Fruit fly (Drosophila melanogaster): ENCODE measurements around the gene CG33920.

CG33920 gene

dm6 chr3R:31064653-31065322 lies 19.9 kb upstream of the CG33920 start, which contains the start of gene Sox100B (continued):
- TF ChIP-seq CG4854 (GFP tag; optimal IDR thresholded peaks at IDR 0.05), result no peak
- peak; percentile 96 for TF ChIP-seq CG15696 (tag; optimal IDR thresholded peaks at IDR 0.05)
- TF ChIP-seq CG2120 (GFP tag; optimal IDR thresholded peaks at IDR 0.05), result no peak
- peak; percentile 89 for TF ChIP-seq CG4404 (GFP tag; IDR thresholded peaks at IDR 0.05)
- peak; percentile 46 for TF ChIP-seq ac (GFP tag; optimal IDR thresholded peaks at IDR 0.05)
- TF ChIP-seq crc (GFP tag; optimal IDR thresholded peaks at IDR 0.05), result no peak
- peak; percentile 5 for TF ChIP-seq cwo (GFP tag; optimal IDR thresholded peaks at IDR 0.05)
- peak; percentile 81 for TF ChIP-seq gsb-n (tag; optimal IDR thresholded peaks at IDR 0.05)
- no peak for TF ChIP-seq Hr39 (optimal IDR thresholded peaks at IDR 0.05)
- no peak for TF ChIP-seq CTCF (GFP tag; optimal IDR thresholded peaks at IDR 0.05)
- TF ChIP-seq ken (GFP tag; IDR thresholded peaks at IDR 0.05), result 0 out of 3 replicates have a peak, but pooled peaks have one; percentile 22
- 0 out of 2 replicates have a peak, but pooled peaks have one; percentile 51 for TF ChIP-seq sens-2 (GFP tag; IDR thresholded peaks at IDR 0.05)
- no peak for TF ChIP-seq tx (GFP tag; optimal IDR thresholded peaks at IDR 0.05)
- peak in 1 of 2 experiments; percentile 25 for TF ChIP-seq tll (GFP tag; optimal IDR thresholded peaks at IDR 0.05)
- TF ChIP-seq CG13775 (GFP tag; optimal IDR thresholded peaks at IDR 0.05), result peak; percentile 57
- TF ChIP-seq pho (GFP tag; optimal IDR thresholded peaks at IDR 0.05), result no peak
- TF ChIP-seq CG4360 (GFP tag; IDR thresholded peaks at IDR 0.05), result peak; percentile 14; the same call in 1 of the 2 replicates
- peak; percentile 5 for TF ChIP-seq scrt (GFP tag; optimal IDR thresholded peaks at IDR 0.05)
- TF ChIP-seq Opbp (GFP tag; IDR thresholded peaks at IDR 0.05; ENCODE audit: partially characterized antibody), result no peak
- no peak for TF ChIP-seq insv (GFP tag; optimal IDR thresholded peaks at IDR 0.05)
- no peak for TF ChIP-seq Bteb2 (GFP tag; optimal IDR thresholded peaks at IDR 0.05)
- peak; percentile 17 for TF ChIP-seq kni (GFP tag; optimal IDR thresholded peaks at IDR 0.05)
- TF ChIP-seq Abd-B (GFP tag; optimal IDR thresholded peaks at IDR 0.05), result peak; percentile 43
- no peak for TF ChIP-seq CG8944 (GFP tag; optimal IDR thresholded peaks at IDR 0.05)
- no peak for TF ChIP-seq slou (GFP tag; optimal IDR thresholded peaks at IDR 0.05)
- TF ChIP-seq Sin3A (optimal IDR thresholded peaks at IDR 0.05), result no peak
- TF ChIP-seq CG4328 (GFP tag; optimal IDR thresholded peaks at IDR 0.05), result no peak
- peak; percentile 78 for TF ChIP-seq CG6689 (GFP tag; IDR thresholded peaks at IDR 0.05)
- no peak for TF ChIP-seq tna (GFP tag; IDR thresholded peaks at IDR 0.05; ENCODE audit: partially characterized antibody)
- TF ChIP-seq shn (GFP tag; optimal IDR thresholded peaks at IDR 0.05), result no peak
- TF ChIP-seq nau (GFP tag; optimal IDR thresholded peaks at IDR 0.05), result no peak
- TF ChIP-seq CG3281 (GFP tag; optimal IDR thresholded peaks at IDR 0.05), result peak; percentile 5
- no peak; the same call in 1 of the 2 replicates for TF ChIP-seq sim (GFP tag; IDR thresholded peaks at IDR 0.05)
- TF ChIP-seq az2 (GFP tag; optimal IDR thresholded peaks at IDR 0.05), result peak; percentile 65
- peak; percentile 49; the same call in 2 of the 3 replicates for TF ChIP-seq Aef1 (GFP tag; IDR thresholded peaks at IDR 0.05)
- TF ChIP-seq Lhr (GFP tag; optimal IDR thresholded peaks at IDR 0.05), result peak; percentile 29
- peak; percentile 20 for TF ChIP-seq CG4617 (GFP tag; optimal IDR thresholded peaks at IDR 0.05; ENCODE audit: borderline replicate concordance)
- TF ChIP-seq CG7928 (GFP tag; optimal IDR thresholded peaks at IDR 0.05), result no peak
- peak; percentile 63; the same call in 2 of the 3 replicates for TF ChIP-seq tgo (GFP tag; IDR thresholded peaks at IDR 0.05)
- peak in 1 of 2 experiments; percentile 84 for TF ChIP-seq bsh (GFP tag; optimal IDR thresholded peaks at IDR 0.05)
- no peak for TF ChIP-seq Kr (GFP tag; optimal IDR thresholded peaks at IDR 0.05)
- peak; percentile 15 for TF ChIP-seq CG9817 (tag; optimal IDR thresholded peaks at IDR 0.05)
- TF ChIP-seq ap (GFP tag; IDR thresholded peaks at IDR 0.05), result peak; percentile 24; the same call in 1 of the 2 replicates
- TF ChIP-seq Bgb (GFP tag; IDR thresholded peaks at IDR 0.05; ENCODE audit: partially characterized antibody), result no peak
- peak; percentile 80 for TF ChIP-seq Med (GFP tag)
- TF ChIP-seq CG7786 (GFP tag; optimal IDR thresholded peaks at IDR 0.05), result no peak
- TF ChIP-seq Dll (GFP tag; IDR thresholded peaks at IDR 0.05; ENCODE audit: partially characterized antibody), result no peak
- no peak for TF ChIP-seq sr (GFP tag; IDR thresholded peaks at IDR 0.05)
- TF ChIP-seq Eip74EF (GFP tag; optimal IDR thresholded peaks at IDR 0.05), result peak in 1 of 2 experiments; percentile 18

All from whole organism, embryonic.